Worm (Caenorhabditis elegans) whole organism, young adult: Measurements from ENCODE around the gene C16C10.1.

Experiments used
- B0019.2 ChIP-seq: fragments of 200-800 bp; sonication (Bioruptor generic); conservative IDR thresholded peaks from 2 replicates; pipeline ENCODE4 v1.3.6; 2022; ENCODE audit warnings: missing genetic modification reagents, missing genetic modification characterization, missing compliant biosample characterization
- B0035.1 ChIP-seq: sonication (generic microtip); optimal IDR thresholded peaks from 2 replicates; lab custom pipeline; 2016; ENCODE audit warnings: missing genetic modification characterization, mild to moderate bottlenecking, missing compliant biosample characterization, missing genotype, missing genetic modification reagents
- B0261.1 ChIP-seq: sonication (generic microtip); optimal IDR thresholded peaks from 2 replicates; lab custom pipeline; 2016; ENCODE audit warnings: mild to moderate bottlenecking, missing genetic modification characterization, moderate library complexity, missing compliant biosample characterization
- B0336.3 ChIP-seq: fragments of 200-800 bp; sonication (Bioruptor generic); IDR thresholded peaks from 2 replicates; pipeline ENCODE4 v1.3.6; 2022; ENCODE audit warnings: missing genetic modification characterization, missing compliant biosample characterization
- C17E4.6 ChIP-seq: fragments of 200-800 bp; sonication (Bioruptor generic); IDR thresholded peaks from 2 replicates; pipeline ENCODE4 v1.3.6; 2022; ENCODE audit warnings: missing genetic modification reagents, missing genetic modification characterization, missing compliant biosample characterization
- D2030.7 ChIP-seq: fragments of 200-800 bp; sonication (Bioruptor generic); IDR thresholded peaks from 2 replicates; pipeline ENCODE4 v1.3.6; 2022; ENCODE audit warnings: missing genetic modification reagents, missing genetic modification characterization, missing compliant biosample characterization
- F49E8.2 ChIP-seq: sonication (generic microtip); optimal IDR thresholded peaks from 3 replicates; lab custom pipeline; 2017; ENCODE audit warnings: missing genetic modification characterization, mild to moderate bottlenecking, missing compliant biosample characterization, antibody characterized with exemption, moderate library complexity; ENCODE audit not compliant: insufficient read depth
- F57C9.4 ChIP-seq: sonication (generic microtip); optimal IDR thresholded peaks from 2 replicates; lab custom pipeline; 2017; ENCODE audit warnings: mild to moderate bottlenecking, missing genetic modification characterization, missing compliant biosample characterization
- Y53G8AR.9 ChIP-seq: fragments of 200-800 bp; sonication (Bioruptor generic); conservative IDR thresholded peaks from 2 replicates; pipeline ENCODE4 v1.3.6; 2022; ENCODE audit warnings: missing genetic modification reagents, missing genetic modification characterization, missing compliant biosample characterization
- Y67H2A.10 ChIP-seq: fragments of 200-800 bp; sonication (Bioruptor generic); conservative IDR thresholded peaks from 2 replicates; pipeline ENCODE4 v1.3.6; 2022; ENCODE audit warnings: missing genetic modification reagents, missing genetic modification characterization, missing compliant biosample characterization
- Y79H2A.3 ChIP-seq: fragments of 200-800 bp; sonication (Bioruptor generic); conservative IDR thresholded peaks from 2 replicates; pipeline ENCODE4 v1.3.6; 2022; ENCODE audit warnings: missing genetic modification reagents, missing genetic modification characterization, missing compliant biosample characterization
- Y95B8A.8 ChIP-seq: fragments of 200-800 bp; sonication (Bioruptor generic); IDR thresholded peaks from 2 replicates; pipeline ENCODE4 v1.3.6; 2022; ENCODE audit warnings: missing genetic modification reagents, missing genetic modification characterization, missing compliant biosample characterization
- ZK185.1 ChIP-seq: sonication (generic microtip); optimal IDR thresholded peaks from 2 replicates; lab custom pipeline; 2016; ENCODE audit warnings: mild to moderate bottlenecking, missing genetic modification characterization, missing compliant biosample characterization; ENCODE audit not compliant: poor library complexity, severe bottlenecking
- akir-1 ChIP-seq: fragments of 200-800 bp; sonication (Bioruptor generic); optimal IDR thresholded peaks from 2 replicates; lab custom pipeline; 2018; ENCODE audit warnings: mild to moderate bottlenecking, missing genetic modification characterization, moderate library complexity, missing compliant biosample characterization
- aptf-3 ChIP-seq: fragments of 200-800 bp; sonication (Bioruptor generic); IDR thresholded peaks from 2 replicates; pipeline ENCODE4 v1.3.6; 2022; ENCODE audit warnings: missing genetic modification characterization, missing compliant biosample characterization
- atf-7 ChIP-seq: sonication (generic microtip); optimal IDR thresholded peaks from 2 replicates; lab custom pipeline; 2017; ENCODE audit warnings: mild to moderate bottlenecking, missing genetic modification characterization, missing compliant biosample characterization
- attf-6 ChIP-seq: fragments of 200-800 bp; sonication (Bioruptor generic); IDR thresholded peaks from 2 replicates; pipeline ENCODE4 v1.3.6; 2022; ENCODE audit warnings: missing genetic modification reagents, missing genetic modification characterization, missing compliant biosample characterization
- bed-1 ChIP-seq: fragments of 200-800 bp; sonication (Bioruptor generic); IDR thresholded peaks from 2 replicates; pipeline ENCODE4 v1.3.6; 2022; ENCODE audit warnings: missing genetic modification reagents, missing genetic modification characterization, missing compliant biosample characterization
- cebp-1 ChIP-seq, 2 experiments: fragments of 200-800 bp in 1 of 2; sonication (Bioruptor generic) in 1 of 2; sonication (generic microtip) in 1 of 2; IDR thresholded peaks in 1 of 2; optimal IDR thresholded peaks in 1 of 2; 2 replicates each; pipeline versions ENCODE4 v1.3.6 to Lab custom; 2017 to 2022; ENCODE audit warnings: missing compliant biosample characterization in 2 of 2, missing genetic modification characterization in 2 of 2, mild to moderate bottlenecking in 1 of 2, missing genetic modification reagents in 1 of 2, moderate library complexity in 1 of 2
- ceh-40 ChIP-seq: fragments of 200-800 bp; sonication (Bioruptor generic); IDR thresholded peaks from 2 replicates; pipeline ENCODE4 v1.3.6; 2022; ENCODE audit warnings: missing genetic modification characterization, missing compliant biosample characterization
- die-1 ChIP-seq: sonication (generic microtip); optimal IDR thresholded peaks from 2 replicates; lab custom pipeline; 2016; ENCODE audit warnings: missing genotype, mild to moderate bottlenecking, missing genetic modification characterization, missing compliant biosample characterization
- efl-1 ChIP-seq: fragments of 150-350 bp; optimal IDR thresholded peaks from 2 replicates; lab custom pipeline; 2014; ENCODE audit warnings: missing biosample characterization, missing genetic modification reagents, missing genetic modification characterization
- ekl-4 ChIP-seq: fragments of 200-800 bp; sonication (Bioruptor generic); IDR thresholded peaks from 2 replicates; pipeline ENCODE4 v1.3.6; 2022; ENCODE audit warnings: missing genetic modification reagents, missing genetic modification characterization, missing compliant biosample characterization
- fkh-3 ChIP-seq: sonication (generic microtip); optimal IDR thresholded peaks from 2 replicates; lab custom pipeline; 2016; ENCODE audit warnings: mild to moderate bottlenecking, missing genetic modification characterization, missing compliant biosample characterization
- hmg-1.2 ChIP-seq: fragments of 200-800 bp; sonication (Bioruptor generic); IDR thresholded peaks from 2 replicates; pipeline ENCODE4 v1.3.6; 2022; ENCODE audit warnings: missing genetic modification reagents, missing genetic modification characterization, missing compliant biosample characterization
- hrde-1 ChIP-seq: sonication (generic microtip); optimal IDR thresholded peaks from 2 replicates; lab custom pipeline; 2016; ENCODE audit warnings: missing genetic modification characterization, mild to moderate bottlenecking, missing compliant biosample characterization, moderate library complexity, missing genotype, missing genetic modification reagents, borderline replicate concordance
- hsf-1 ChIP-seq: fragments of 200-800 bp; sonication (Bioruptor generic); IDR thresholded peaks from 2 replicates; pipeline ENCODE4 v1.3.6; 2022; ENCODE audit warnings: missing genetic modification reagents, missing genetic modification characterization, missing compliant biosample characterization
- let-526 ChIP-seq: fragments of 200-800 bp; sonication (Bioruptor generic); IDR thresholded peaks from 2 replicates; pipeline ENCODE4 v1.3.6; 2022; ENCODE audit warnings: missing genetic modification reagents, missing genetic modification characterization, missing compliant biosample characterization
- lin-35 ChIP-seq, 3 experiments: fragments of 150-350 bp in 2 of 3; sonication (generic microtip) in 1 of 3; optimal IDR thresholded peaks; 2 replicates each; lab custom pipeline; 2014 to 2018; ENCODE audit warnings: missing biosample characterization in 3 of 3, missing genetic modification characterization in 3 of 3, missing genetic modification reagents in 3 of 3
- lin-40 ChIP-seq: sonication (generic microtip); optimal IDR thresholded peaks from 2 replicates; lab custom pipeline; 2016; ENCODE audit warnings: missing genetic modification characterization, mild to moderate bottlenecking, missing compliant biosample characterization, missing genotype, missing genetic modification reagents
- lin-54 ChIP-seq: fragments of 200-800 bp; sonication (Bioruptor generic); optimal IDR thresholded peaks from 2 replicates; lab custom pipeline; 2018; ENCODE audit warnings: mild to moderate bottlenecking, missing genetic modification characterization, missing compliant biosample characterization
- madf-3 ChIP-seq: fragments of 200-800 bp; sonication (Bioruptor generic); IDR thresholded peaks from 2 replicates; pipeline ENCODE4 v1.3.6; 2022; ENCODE audit warnings: missing genetic modification reagents, missing genetic modification characterization, missing compliant biosample characterization
- madf-6 ChIP-seq: fragments of 200-800 bp; sonication (Bioruptor generic); IDR thresholded peaks from 2 replicates; pipeline ENCODE4 v1.3.6; 2022; ENCODE audit warnings: missing genetic modification reagents, missing genetic modification characterization, missing compliant biosample characterization
- madf-8 ChIP-seq: fragments of 200-800 bp; sonication (Bioruptor generic); conservative IDR thresholded peaks from 2 replicates; pipeline ENCODE4 v1.3.6; 2022; ENCODE audit warnings: missing genetic modification reagents, missing genetic modification characterization, missing compliant biosample characterization
- mes-4 ChIP-seq: sonication (generic microtip); optimal IDR thresholded peaks from 2 replicates; lab custom pipeline; 2016; ENCODE audit warnings: missing genotype, missing genetic modification characterization, missing compliant biosample characterization
- nfyb-1 ChIP-seq: fragments of 200-800 bp; sonication (Bioruptor generic); IDR thresholded peaks from 2 replicates; pipeline ENCODE4 v1.3.6; 2022; ENCODE audit warnings: missing genetic modification reagents, missing genetic modification characterization, missing compliant biosample characterization
- nhr-120 ChIP-seq: fragments of 200-800 bp; sonication (Bioruptor generic); IDR thresholded peaks from 2 replicates; pipeline ENCODE4 v1.3.6; 2022; ENCODE audit warnings: missing genetic modification characterization, missing compliant biosample characterization
- nhr-90 ChIP-seq: sonication (generic microtip); optimal IDR thresholded peaks from 2 replicates; lab custom pipeline; 2016; ENCODE audit warnings: missing genotype, mild to moderate bottlenecking, missing genetic modification characterization, missing compliant biosample characterization
- rcor-1 ChIP-seq: fragments of 200-800 bp; sonication (Bioruptor generic); IDR thresholded peaks from 2 replicates; pipeline ENCODE4 v1.3.6; 2022; ENCODE audit warnings: missing genetic modification reagents, missing genetic modification characterization, missing compliant biosample characterization
- sdz-38 ChIP-seq: sonication (generic microtip); optimal IDR thresholded peaks from 2 replicates; lab custom pipeline; 2016; ENCODE audit warnings: missing genotype, missing genetic modification characterization, missing compliant biosample characterization
- sea-2 ChIP-seq: fragments of 200-800 bp; sonication (Bioruptor generic); IDR thresholded peaks from 2 replicates; pipeline ENCODE4 v1.3.6; 2022; ENCODE audit warnings: missing genetic modification characterization, missing compliant biosample characterization
- snpc-1.3 ChIP-seq: sonication (generic microtip); optimal IDR thresholded peaks from 2 replicates; lab custom pipeline; 2017; ENCODE audit warnings: missing genetic modification characterization, mild to moderate bottlenecking, missing compliant biosample characterization, antibody characterized with exemption, moderate library complexity, missing genotype, missing genetic modification reagents; ENCODE audit not compliant: insufficient read depth
- sptf-2 ChIP-seq: fragments of 200-800 bp; sonication (Bioruptor generic); optimal IDR thresholded peaks from 2 replicates; lab custom pipeline; 2018; ENCODE audit warnings: mild to moderate bottlenecking, missing genetic modification characterization, missing compliant biosample characterization
- tbx-9 ChIP-seq: sonication (generic microtip); optimal IDR thresholded peaks from 2 replicates; lab custom pipeline; 2016; ENCODE audit warnings: borderline replicate concordance, missing genetic modification characterization, inconsistent platforms, missing compliant biosample characterization
- zim-3 ChIP-seq: sonication (generic microtip); optimal IDR thresholded peaks from 2 replicates; lab custom pipeline; 2017; ENCODE audit warnings: mild to moderate bottlenecking, missing genetic modification characterization, moderate library complexity, missing compliant biosample characterization
- ztf-22 ChIP-seq: fragments of 200-800 bp; sonication (Bioruptor generic); optimal IDR thresholded peaks from 2 replicates; lab custom pipeline; 2018; ENCODE audit warnings: mild to moderate bottlenecking, missing genetic modification characterization, moderate library complexity, missing compliant biosample characterization
- ztf-26 ChIP-seq: sonication (generic microtip); optimal IDR thresholded peaks from 2 replicates; lab custom pipeline; 2017; ENCODE audit warnings: missing genetic modification characterization, missing compliant biosample characterization
- ztf-28 ChIP-seq: fragments of 200-800 bp; sonication (Bioruptor generic); IDR thresholded peaks from 2 replicates; pipeline ENCODE4 v1.3.6; 2022; ENCODE audit warnings: missing genetic modification reagents, missing genetic modification characterization, missing compliant biosample characterization

C16C10.1 gene

DNA sequence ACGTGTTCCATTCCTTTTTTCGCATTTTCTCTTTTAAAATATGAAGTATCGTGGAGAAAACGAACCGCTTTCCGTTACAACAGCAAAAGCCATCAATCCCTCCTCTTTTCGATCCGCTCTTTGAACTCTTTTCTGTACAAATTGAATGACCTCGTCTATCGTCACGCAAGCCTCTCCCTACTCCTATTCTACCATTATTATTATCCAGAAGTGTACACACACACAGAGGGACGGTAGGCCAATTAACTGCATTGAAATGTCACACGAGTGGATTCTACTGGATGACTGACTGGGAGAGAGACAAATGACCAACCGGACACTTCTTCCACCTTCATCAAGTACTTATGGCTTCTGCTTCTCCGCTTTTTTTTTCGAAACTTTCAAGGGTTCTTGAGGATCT lies 27.0 kb upstream of the C16C10.1 start (continued):
- TF ChIP-seq F49E8.2 (tag; lab: Kevin White, UChicago) (peak; percentile 44), snpc-1.3 (tag; lab: Kevin White, UChicago) (peak; percentile 15), mes-4 (tag; lab: Kevin White, UChicago) (no peak), B0261.1 (tag; lab: Kevin White, UChicago) (no peak), nhr-90 (tag; lab: Kevin White, UChicago) (no peak), bed-1 (GFP tag; lab: Robert Waterston, UW) (no peak), ztf-22 (GFP tag; lab: Kevin White, UChicago) (no peak), efl-1 (GFP tag; lab: Kevin White, UChicago) (no peak), attf-6 (GFP tag; lab: Robert Waterston, UW) (0 out of 2 replicates have a peak, but pooled peaks have one; percentile 45), lin-40 (tag; lab: Kevin White, UChicago) (no peak), Y95B8A.8 (GFP tag; lab: Robert Waterston, UW) (no peak), die-1 (no peak), B0019.2 (no peak), B0336.3 (GFP tag; lab: Robert Waterston, UW) (peak; percentile 65), ceh-40 (GFP tag; lab: Robert Waterston, UW) (no peak), let-526 (no peak), ztf-26 (tag; lab: Kevin White, UChicago) (no peak), D2030.7 (no peak), F57C9.4 (tag; lab: Kevin White, UChicago) (no peak), akir-1 (GFP tag; lab: Kevin White, UChicago) (no peak), nfyb-1 (no peak), aptf-3 (GFP tag; lab: Robert Waterston, UW) (no peak), sea-2 (GFP tag; lab: Robert Waterston, UW) (no peak), sdz-38 (tag; lab: Kevin White, UChicago) (no peak), ekl-4 (GFP tag; lab: Robert Waterston, UW) (0 out of 2 replicates have a peak, but pooled peaks have one; percentile 19), C17E4.6 (GFP tag; lab: Robert Waterston, UW) (no peak), hmg-1.2 (no peak), fkh-3 (tag; lab: Kevin White, UChicago) (no peak), rcor-1 (GFP tag; lab: Robert Waterston, UW) (no peak), lin-54 (no peak), madf-3 (no peak), B0035.1 (no peak), Y79H2A.3 (no peak), Y67H2A.10 (GFP tag; lab: Robert Waterston, UW) (no peak), nhr-120 (GFP tag; lab: Robert Waterston, UW) (no peak), ZK185.1 (tag; lab: Kevin White, UChicago) (no peak), lin-35 (GFP tag; optimal IDR thresholded peaks at IDR 0.05; lab: Kevin White, UChicago) (no peak), ztf-28 (no peak), hsf-1 (0 out of 2 replicates have a peak, but pooled peaks have one; percentile 9), madf-6 (GFP tag; lab: Robert Waterston, UW) (peak; percentile 40; the same call in 1 of the 2 replicates), Y53G8AR.9 (GFP tag; lab: Robert Waterston, UW) (no peak), madf-8 (GFP tag; lab: Robert Waterston, UW) (no peak), sptf-2 (GFP tag; lab: Kevin White, UChicago) (no peak), tbx-9 (tag; lab: Kevin White, UChicago) (no peak), hrde-1 (tag; lab: Kevin White, UChicago) (peak; percentile 36), cebp-1 (GFP tag; IDR thresholded peaks at IDR 0.05; lab: Robert Waterston, UW) (no peak), cebp-1 (tag; optimal IDR thresholded peaks at IDR 0.05; lab: Kevin White, UChicago) (peak; percentile 27), atf-7 (tag; lab: Kevin White, UChicago) (no peak), zim-3 (tag; lab: Kevin White, UChicago) (no peak)
